Worm (Caenorhabditis elegans): ENCODE results near the gene T03G6.3.

T03G6.3 gene

DNA sequence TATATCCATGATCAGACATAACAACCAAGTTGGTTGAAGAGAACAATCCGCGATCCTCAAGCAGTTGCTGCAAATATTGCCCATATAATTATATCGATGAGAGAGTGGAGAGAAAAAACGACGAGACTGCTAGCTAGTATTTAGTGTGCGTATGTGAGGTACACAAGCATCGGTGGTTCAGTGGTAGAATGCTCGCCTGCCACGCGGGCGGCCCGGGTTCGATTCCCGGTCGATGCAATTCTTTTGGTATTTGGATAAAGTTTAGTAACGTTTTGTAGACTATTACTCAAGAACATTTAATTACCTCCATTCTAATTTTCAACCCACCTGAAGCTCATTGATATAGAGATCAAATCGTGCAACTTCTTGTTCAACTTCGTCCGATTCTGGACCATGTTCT is 2.4 kb downstream of the T03G6.3 start:
- peak; percentile 92 for TF ChIP-seq tra-1 (GFP tag; IDR thresholded peaks at IDR 0.05)
- TF ChIP-seq duxl-1 (tag; optimal IDR thresholded peaks at IDR 0.05; ENCODE audit: poor library complexity) = peak; percentile 77
- TF ChIP-seq aly-2 (tag; optimal IDR thresholded peaks at IDR 0.05) = no peak
- TF ChIP-seq F44E2.7 (GFP tag; IDR thresholded peaks at IDR 0.05) = peak; percentile 79; the same call in 1 of the 2 replicates
- TF ChIP-seq snpc-4 (tag; optimal IDR thresholded peaks at IDR 0.05) = no peak
- TF ChIP-seq lin-15B (tag; optimal IDR thresholded peaks at IDR 0.05) = no peak
- peak in 1 of 2 experiments; percentile 68 for TF ChIP-seq lsy-2 (tag; optimal IDR thresholded peaks at IDR 0.05)
- TF ChIP-seq ZK337.2 (GFP tag; IDR thresholded peaks at IDR 0.05) = peak; percentile 47; the same call in 1 of the 2 replicates
- TF ChIP-seq tag-97 (GFP tag; IDR thresholded peaks at IDR 0.05) = no peak
- TF ChIP-seq ceh-82 (tag; optimal IDR thresholded peaks at IDR 0.05) = no peak
- no peak for TF ChIP-seq ceh-28 (tag; optimal IDR thresholded peaks at IDR 0.05)
- TF ChIP-seq lin-39 (tag; optimal IDR thresholded peaks at IDR 0.05) = no peak
- TF ChIP-seq madf-5 (GFP tag; IDR thresholded peaks at IDR 0.05) = peak; percentile 73 to 89; a peak in 3 of 4 replicates
- peak; percentile 93; the same call in 1 of the 2 replicates for TF ChIP-seq Y105C5A.15 (GFP tag; IDR thresholded peaks at IDR 0.05)
- peak; percentile 79 for TF ChIP-seq gei-8 (GFP tag; optimal IDR thresholded peaks at IDR 0.05)
- peak; percentile 27 for TF ChIP-seq nhr-77 (tag; optimal IDR thresholded peaks at IDR 0.05)
- TF ChIP-seq nhr-237 (tag; optimal IDR thresholded peaks at IDR 0.05) = no peak
- no peak for TF ChIP-seq attf-4 (tag; optimal IDR thresholded peaks at IDR 0.05)
- TF ChIP-seq spr-1 (tag; optimal IDR thresholded peaks at IDR 0.05) = peak; percentile 53
- TF ChIP-seq nhr-111 (GFP tag; optimal IDR thresholded peaks at IDR 0.05) = peak; percentile 87
- TF ChIP-seq T26A8.4 (GFP tag; IDR thresholded peaks at IDR 0.05) = peak; percentile 83
- TF ChIP-seq hlh-30 (tag; optimal IDR thresholded peaks at IDR 0.05; ENCODE audit: insufficient read depth) = peak; percentile 71
- peak; percentile 76 for TF ChIP-seq ceh-44 (GFP tag; IDR thresholded peaks at IDR 0.05)
- TF ChIP-seq nhr-102 (tag; optimal IDR thresholded peaks at IDR 0.05) = no peak
- TF ChIP-seq rbr-2 (tag; optimal IDR thresholded peaks at IDR 0.05) = peak; percentile 79
- TF ChIP-seq ceh-20 (GFP tag; IDR thresholded peaks at IDR 0.05) = peak; percentile 77
- peak in 1 of 2 experiments; percentile 62 for TF ChIP-seq mdl-1 (tag; optimal IDR thresholded peaks at IDR 0.05)
- peak; percentile 91 for TF ChIP-seq arid-1 (GFP tag; conservative IDR thresholded peaks at IDR 0.05)
- TF ChIP-seq snpc-1.2 (GFP tag; IDR thresholded peaks at IDR 0.05) = peak; percentile 89
- TF ChIP-seq Y5F2A.4 (GFP tag; optimal IDR thresholded peaks at IDR 0.05) = peak; percentile 65
- TF ChIP-seq dpl-1 (GFP tag; optimal IDR thresholded peaks at IDR 0.05) = peak; percentile 25
- no peak for TF ChIP-seq zag-1 (tag; optimal IDR thresholded peaks at IDR 0.05)
- no peak for TF ChIP-seq ces-1 (GFP tag; optimal IDR thresholded peaks at IDR 0.05)
- peak; percentile 87 for TF ChIP-seq Y75B8A.6 (GFP tag; IDR thresholded peaks at IDR 0.05)
- TF ChIP-seq nhr-28 (tag; optimal IDR thresholded peaks at IDR 0.05) = peak; percentile 58
- TF ChIP-seq lin-1 (GFP tag; IDR thresholded peaks at IDR 0.05) = peak; percentile 80
- TF ChIP-seq daf-16 (GFP tag; optimal IDR thresholded peaks at IDR 0.05) = peak; percentile 73 to 84
- TF ChIP-seq daf-16 (tag; optimal IDR thresholded peaks at IDR 0.05) = no peak
- peak; percentile 58 for TF ChIP-seq T20F7.1 (GFP tag; optimal IDR thresholded peaks at IDR 0.05)
- TF ChIP-seq cey-2 (tag; optimal IDR thresholded peaks at IDR 0.05; ENCODE audit: borderline replicate concordance, insufficient read depth) = no peak
- peak; percentile 32; the same call in 1 of the 2 replicates for TF ChIP-seq set-16 (GFP tag; IDR thresholded peaks at IDR 0.05)
- peak in 1 of 2 experiments; percentile 54 for TF ChIP-seq hif-1 (tag; optimal IDR thresholded peaks at IDR 0.05)
- no peak for TF ChIP-seq daf-8 (GFP tag; IDR thresholded peaks at IDR 0.05)
- TF ChIP-seq nhr-11 (tag; optimal IDR thresholded peaks at IDR 0.05) = no peak
- TF ChIP-seq sdz-12 (GFP tag; optimal IDR thresholded peaks at IDR 0.05) = peak; percentile 83
- peak; percentile 88 for TF ChIP-seq madf-9 (GFP tag; conservative IDR thresholded peaks at IDR 0.05)
- no peak for TF ChIP-seq ceh-62 (tag; optimal IDR thresholded peaks at IDR 0.05)
- peak; percentile 96 for TF ChIP-seq dmd-8 (GFP tag; IDR thresholded peaks at IDR 0.05)
- TF ChIP-seq nhr-41 (GFP tag; IDR thresholded peaks at IDR 0.05) = peak; percentile 57; the same call in 1 of the 2 replicates
- TF ChIP-seq unc-130 (GFP tag; optimal IDR thresholded peaks at IDR 0.05) = peak; percentile 67
- TF ChIP-seq nhr-10 (tag; optimal IDR thresholded peaks at IDR 0.05) = no peak
- TF ChIP-seq ama-1 (optimal IDR thresholded peaks at IDR 0.05) = no peak

Measured in whole organism, L4 larva.